Fruit fly (Drosophila melanogaster): ENCODE results near the gene HP1D3csd.
A peak's percentile ranks its signal among the peaks of the same experiment; 100 is the strongest.

HP1D3csd gene

dm6 chrX:19146421-19146952 lies 43.5 kb upstream of the HP1D3csd start (continued):
- no peak for TF ChIP-seq CG10147 (GFP tag; optimal IDR thresholded peaks at IDR 0.05)
- TF ChIP-seq oc (tag; optimal IDR thresholded peaks at IDR 0.05): no peak
- no peak for TF ChIP-seq Sry-β (GFP tag; optimal IDR thresholded peaks at IDR 0.05)
- no peak for TF ChIP-seq crp (GFP tag; optimal IDR thresholded peaks at IDR 0.05)
- no peak for TF ChIP-seq CG4820 (GFP tag; optimal IDR thresholded peaks at IDR 0.05)
- peak in 1 of 2 experiments; percentile 28 for TF ChIP-seq Eip74EF (GFP tag; optimal IDR thresholded peaks at IDR 0.05)
- no peak for TF ChIP-seq CG4360 (GFP tag; IDR thresholded peaks at IDR 0.05)
- no peak for TF ChIP-seq CG4854 (GFP tag; optimal IDR thresholded peaks at IDR 0.05)
- peak; percentile 12 for TF ChIP-seq CG12155 (GFP tag; optimal IDR thresholded peaks at IDR 0.05)
- TF ChIP-seq CG11696 (GFP tag; IDR thresholded peaks at IDR 0.05): no peak
- no peak for TF ChIP-seq bbx (GFP tag; IDR thresholded peaks at IDR 0.05; ENCODE audit: partially characterized antibody)
- TF ChIP-seq HLH3B (GFP tag; IDR thresholded peaks at IDR 0.05): 0 out of 2 replicates have a peak, but pooled peaks have one; percentile 16
- peak in 1 of 2 experiments; percentile 38 for TF ChIP-seq Hr51 (GFP tag; optimal IDR thresholded peaks at IDR 0.05)
- no peak for TF ChIP-seq stwl (tag; optimal IDR thresholded peaks at IDR 0.05)
- no peak for TF ChIP-seq ash1 (GFP tag; optimal IDR thresholded peaks at IDR 0.05)
- no peak for TF ChIP-seq ftz-f1 (GFP tag; optimal IDR thresholded peaks at IDR 0.05)
- TF ChIP-seq CG10366 (GFP tag; IDR thresholded peaks at IDR 0.05): no peak
- TF ChIP-seq chif (GFP tag; optimal IDR thresholded peaks at IDR 0.05): peak; percentile 8 to 40
- TF ChIP-seq nom (GFP tag; optimal IDR thresholded peaks at IDR 0.05): no peak
- TF ChIP-seq D19B (GFP tag; optimal IDR thresholded peaks at IDR 0.05): peak; percentile 95
- TF ChIP-seq CG14965 (GFP tag; optimal IDR thresholded peaks at IDR 0.05; ENCODE audit: borderline replicate concordance): no peak
- no peak for TF ChIP-seq Atf3 (GFP tag; optimal IDR thresholded peaks at IDR 0.05)
- no peak for TF ChIP-seq CG11456 (GFP tag; IDR thresholded peaks at IDR 0.05)
- TF ChIP-seq wor (GFP tag; IDR thresholded peaks at IDR 0.05): no peak
- TF ChIP-seq CG9727 (GFP tag; optimal IDR thresholded peaks at IDR 0.05): peak; percentile 27
- no peak for TF ChIP-seq CG43689 (GFP tag; IDR thresholded peaks at IDR 0.05)
- peak; percentile 51 for TF ChIP-seq gro (GFP tag; optimal IDR thresholded peaks at IDR 0.05)
- TF ChIP-seq Atf-2 (GFP tag; optimal IDR thresholded peaks at IDR 0.05): peak; percentile 23
- TF ChIP-seq zf30C (GFP tag; optimal IDR thresholded peaks at IDR 0.05): no peak
- no peak for TF ChIP-seq corto (GFP tag; optimal IDR thresholded peaks at IDR 0.05)
- no peak for TF ChIP-seq pan (optimal IDR thresholded peaks at IDR 0.05)
- TF ChIP-seq pan (GFP tag; optimal IDR thresholded peaks at IDR 0.05 in 1 of 2, IDR thresholded peaks at IDR 0.05 in 1 of 2): peak in 1 of 2 experiments; percentile 5
- no peak for TF ChIP-seq gsb-n (tag; optimal IDR thresholded peaks at IDR 0.05)
- TF ChIP-seq CG8290 (GFP tag; optimal IDR thresholded peaks at IDR 0.05): no peak
- no peak for TF ChIP-seq CG8290 (tag; optimal IDR thresholded peaks at IDR 0.05)
- TF ChIP-seq CG17186 (GFP tag; optimal IDR thresholded peaks at IDR 0.05): no peak
- TF ChIP-seq exex (tag; optimal IDR thresholded peaks at IDR 0.05): peak; percentile 56
- peak in 1 of 2 experiments; percentile 84 for TF ChIP-seq eve (GFP tag; optimal IDR thresholded peaks at IDR 0.05)
- no peak for TF ChIP-seq CG30020 (tag; optimal IDR thresholded peaks at IDR 0.05)
- 0 out of 3 replicates have a peak, but pooled peaks have one; percentile 48 for TF ChIP-seq dysf (GFP tag; IDR thresholded peaks at IDR 0.05)
- TF ChIP-seq CG16863 (GFP tag; optimal IDR thresholded peaks at IDR 0.05): peak; percentile 36
- peak; percentile 22 for TF ChIP-seq Dip3 (GFP tag; optimal IDR thresholded peaks at IDR 0.05)
- no peak for TF ChIP-seq gt (GFP tag; IDR thresholded peaks at IDR 0.05)
- TF ChIP-seq CG15479 (GFP tag; optimal IDR thresholded peaks at IDR 0.05): peak; percentile 69
- no peak for TF ChIP-seq tup (GFP tag; optimal IDR thresholded peaks at IDR 0.05)
- TF ChIP-seq CG12769 (tag; optimal IDR thresholded peaks at IDR 0.05): no peak
- no peak for TF ChIP-seq CG6813 (GFP tag; optimal IDR thresholded peaks at IDR 0.05)
- no peak for TF ChIP-seq CG13775 (GFP tag; optimal IDR thresholded peaks at IDR 0.05)
- TF ChIP-seq ewg (GFP tag; optimal IDR thresholded peaks at IDR 0.05): no peak
- no peak for TF ChIP-seq CkIIα-i1 (GFP tag; IDR thresholded peaks at IDR 0.05)
